Fruit fly (Drosophila melanogaster) whole organism, embryonic: ENCODE data around the gene CG14627.

ENCODE experiments used
- Ada2b ChIP-seq: fragments of 200-800 bp; sonication (Bioruptor generic); IDR thresholded peaks from 2 replicates; pipeline ENCODE4 v1.3.6; 2022; ENCODE audit warnings: missing biosample characterization, missing genetic modification characterization
- Atf-2 ChIP-seq: fragments of 200-800 bp; sonication (Bioruptor generic); optimal IDR thresholded peaks from 2 replicates; lab custom pipeline; 2016; ENCODE audit warnings: missing biosample characterization, missing genetic modification characterization
- Atf6 ChIP-seq: fragments of 200-800 bp; sonication (Bioruptor generic); IDR thresholded peaks from 2 replicates; pipeline ENCODE4 v1.3.6; 2022; ENCODE audit warnings: missing biosample characterization, missing genetic modification characterization
- Bgb ChIP-seq: fragments of 200-800 bp; sonication (Bioruptor generic); IDR thresholded peaks from 2 replicates; pipeline ENCODE4 v1.3.6; 2022; ENCODE audit warnings: missing biosample characterization, missing genetic modification characterization; ENCODE audit not compliant: partially characterized antibody
- CG11247 ChIP-seq: fragments of 200-800 bp; sonication (Bioruptor generic); IDR thresholded peaks from 2 replicates; pipeline ENCODE4 v1.3.6; 2022; ENCODE audit warnings: missing biosample characterization, missing genetic modification characterization
- CG11504 ChIP-seq: fragments of 200-800 bp; sonication (Bioruptor generic); optimal IDR thresholded peaks from 3 replicates; lab custom pipeline; 2019; ENCODE audit warnings: missing biosample characterization, mild to moderate bottlenecking, missing genetic modification characterization, moderate library complexity
- CG12155 ChIP-seq: fragments of 200-800 bp; sonication (Bioruptor generic); optimal IDR thresholded peaks from 3 replicates; lab custom pipeline; 2016; ENCODE audit warnings: missing biosample characterization, missing genetic modification characterization
- CG1233 ChIP-seq: fragments of 200-800 bp; sonication (Bioruptor generic); optimal IDR thresholded peaks from 4 replicates; lab custom pipeline; 2018; ENCODE audit warnings: missing biosample characterization, mild to moderate bottlenecking, missing genetic modification characterization
- CG13296 ChIP-seq: fragments of 200-800 bp; sonication (Bioruptor generic); optimal IDR thresholded peaks from 3 replicates; lab custom pipeline; 2018; ENCODE audit warnings: missing biosample characterization, mild to moderate bottlenecking, missing genetic modification characterization
- CG14860 ChIP-seq: fragments of 200-800 bp; sonication (Bioruptor generic); IDR thresholded peaks from 3 replicates; pipeline ENCODE4 v1.3.6; 2022; ENCODE audit warnings: missing biosample characterization, missing genetic modification characterization; ENCODE audit not compliant: partially characterized antibody
- CG1603 ChIP-seq: fragments of 200-800 bp; sonication (Bioruptor generic); optimal IDR thresholded peaks from 2 replicates; lab custom pipeline; 2019; ENCODE audit warnings: missing biosample characterization, mild to moderate bottlenecking, missing genetic modification characterization, moderate library complexity
- CG16815 ChIP-seq: fragments of 200-800 bp; sonication (Bioruptor generic); optimal IDR thresholded peaks from 3 replicates; lab custom pipeline; 2017; ENCODE audit warnings: missing biosample characterization, mild to moderate bottlenecking, missing genetic modification characterization
- CG18599 ChIP-seq: fragments of 200-800 bp; sonication (Bioruptor generic); optimal IDR thresholded peaks from 3 replicates; lab custom pipeline; 2017; ENCODE audit warnings: missing biosample characterization, missing genetic modification characterization, mild to moderate bottlenecking, moderate library complexity, missing genetic modification reagents
- CG2678 ChIP-seq: fragments of 200-800 bp; sonication (Bioruptor generic); optimal IDR thresholded peaks from 3 replicates; lab custom pipeline; 2019; ENCODE audit warnings: missing biosample characterization, mild to moderate bottlenecking, missing genetic modification characterization, moderate library complexity
- CG30431 ChIP-seq: fragments of 200-800 bp; sonication (Bioruptor generic); optimal IDR thresholded peaks from 2 replicates; lab custom pipeline; 2017; ENCODE audit warnings: missing biosample characterization, missing genetic modification characterization
- CG31224 ChIP-seq: fragments of 200-800 bp; sonication (Bioruptor generic); IDR thresholded peaks from 2 replicates; pipeline ENCODE4 v1.3.6; 2022; ENCODE audit warnings: missing biosample characterization, missing genetic modification characterization
- CG34376 ChIP-seq: fragments of 200-800 bp; sonication (Bioruptor generic); optimal IDR thresholded peaks from 2 replicates; lab custom pipeline; 2018; ENCODE audit warnings: missing biosample characterization, mild to moderate bottlenecking, missing genetic modification characterization
- CG3995 ChIP-seq: fragments of 200-800 bp; sonication (Bioruptor generic); optimal IDR thresholded peaks from 3 replicates; lab custom pipeline; 2016; ENCODE audit warnings: missing biosample characterization, missing genetic modification characterization
- CG4424 ChIP-seq: fragments of 200-800 bp; sonication (Bioruptor generic); optimal IDR thresholded peaks from 3 replicates; lab custom pipeline; 2016; ENCODE audit warnings: missing biosample characterization, missing genetic modification characterization
- CG4617 ChIP-seq: fragments of 200-800 bp; sonication (Bioruptor generic); optimal IDR thresholded peaks from 3 replicates; lab custom pipeline; 2016; ENCODE audit warnings: missing biosample characterization, missing genetic modification characterization, borderline replicate concordance
- CG9215 ChIP-seq: fragments of 200-800 bp; sonication (Bioruptor generic); IDR thresholded peaks from 2 replicates; pipeline ENCODE4 v1.3.6; 2022; ENCODE audit warnings: missing biosample characterization, missing genetic modification characterization
- CG9797 ChIP-seq: fragments of 200-800 bp; sonication (Bioruptor generic); optimal IDR thresholded peaks from 3 replicates; lab custom pipeline; 2018; ENCODE audit warnings: missing biosample characterization, mild to moderate bottlenecking, missing genetic modification characterization
- Hr51 ChIP-seq, 2 experiments: fragments of 200-800 bp; sonication (Bioruptor generic); optimal IDR thresholded peaks; 2 replicates in 1 of 2; 3 replicates in 1 of 2; lab custom pipeline; 2016 to 2018; ENCODE audit warnings: missing biosample characterization in 2 of 2, missing genetic modification characterization in 2 of 2, mild to moderate bottlenecking in 1 of 2, moderate library complexity in 1 of 2
- Med ChIP-seq: fragments of 200-800 bp; sonication (Bioruptor generic); peaks from one replicate; lab custom pipeline; 2016; ENCODE audit warnings: missing biosample characterization, missing genetic modification characterization, mild to moderate bottlenecking, inconsistent platforms, moderate library complexity
- Nf-YA ChIP-seq: fragments of 200-800 bp; sonication (Bioruptor generic); IDR thresholded peaks from 2 replicates; pipeline ENCODE4 v1.3.6; 2022; ENCODE audit warnings: missing biosample characterization, missing genetic modification characterization
- Nf-YC ChIP-seq: fragments of 200-800 bp; optimal IDR thresholded peaks from 3 replicates; lab custom pipeline; 2019; ENCODE audit warnings: missing biosample characterization, mild to moderate bottlenecking, missing genetic modification characterization, moderate library complexity
- NfI ChIP-seq: fragments of 200-800 bp; sonication (Bioruptor generic); optimal IDR thresholded peaks from 3 replicates; lab custom pipeline; 2018; ENCODE audit warnings: missing biosample characterization, mild to moderate bottlenecking, missing genetic modification characterization, moderate library complexity
- TFAM ChIP-seq: fragments of 200-800 bp; sonication (Bioruptor generic); optimal IDR thresholded peaks from 2 replicates; lab custom pipeline; 2017; ENCODE audit warnings: missing biosample characterization, missing genetic modification characterization, inconsistent platforms
- Tbp ChIP-seq: fragments of >200 bp; optimal IDR thresholded peaks from 2 replicates; lab custom pipeline; 2018; ENCODE audit warnings: missing biosample characterization, missing genetic modification characterization
- Xrp1 ChIP-seq: fragments of 200-800 bp; sonication (Bioruptor generic); IDR thresholded peaks from 2 replicates; pipeline ENCODE4 v1.3.6; 2022; ENCODE audit warnings: missing biosample characterization, missing genetic modification characterization
- amos ChIP-seq: fragments of 200-800 bp; sonication (Bioruptor generic); IDR thresholded peaks from 2 replicates; pipeline ENCODE4 v1.3.6; 2022; ENCODE audit warnings: missing biosample characterization, missing genetic modification characterization; ENCODE audit not compliant: partially characterized antibody
- ase ChIP-seq: fragments of 200-800 bp; sonication (Bioruptor generic); IDR thresholded peaks from 3 replicates; pipeline ENCODE4 v1.3.6; 2022; ENCODE audit warnings: missing biosample characterization, missing genetic modification characterization
- caup ChIP-seq: fragments of 200-800 bp; sonication (Bioruptor generic); optimal IDR thresholded peaks from 3 replicates; lab custom pipeline; 2017; ENCODE audit warnings: missing biosample characterization, mild to moderate bottlenecking, missing genetic modification characterization, moderate library complexity; ENCODE audit not compliant: severe bottlenecking
- corto ChIP-seq: fragments of 200-800 bp; sonication (Bioruptor generic); optimal IDR thresholded peaks from 2 replicates; lab custom pipeline; 2016; ENCODE audit warnings: missing biosample characterization, mild to moderate bottlenecking, missing genetic modification characterization, moderate library complexity
- crc ChIP-seq: fragments of 200-800 bp; sonication (Bioruptor generic); optimal IDR thresholded peaks from 2 replicates; lab custom pipeline; 2016; ENCODE audit warnings: missing biosample characterization, missing genetic modification characterization
- dmrt11E ChIP-seq: fragments of 200-800 bp; sonication (Bioruptor generic); optimal IDR thresholded peaks from 3 replicates; lab custom pipeline; 2018; ENCODE audit warnings: missing biosample characterization, mild to moderate bottlenecking, missing genetic modification characterization, moderate library complexity
- dmrt99B ChIP-seq: fragments of 200-800 bp; sonication (Bioruptor generic); optimal IDR thresholded peaks from 2 replicates; lab custom pipeline; 2018; ENCODE audit warnings: missing biosample characterization, mild to moderate bottlenecking, missing genetic modification characterization, moderate library complexity
- dpn ChIP-seq, 2 experiments: fragments of 200-800 bp; sonication (Bioruptor generic); optimal IDR thresholded peaks; 3 replicates each; lab custom pipeline; 2016; ENCODE audit warnings: missing biosample characterization in 2 of 2, missing genetic modification characterization in 2 of 2
- ems ChIP-seq: fragments of 200-800 bp; sonication (Bioruptor generic); optimal IDR thresholded peaks from 3 replicates; lab custom pipeline; 2016; ENCODE audit warnings: missing biosample characterization, missing genetic modification characterization
- ftz-f1 ChIP-seq: fragments of 200-800 bp; sonication (Bioruptor generic); optimal IDR thresholded peaks from 2 replicates; lab custom pipeline; 2016; ENCODE audit warnings: missing biosample characterization, missing genetic modification characterization
- gcm ChIP-seq: fragments of 200-800 bp; sonication (Bioruptor generic); optimal IDR thresholded peaks from 2 replicates; lab custom pipeline; 2019; ENCODE audit warnings: missing biosample characterization, mild to moderate bottlenecking, missing genetic modification characterization, moderate library complexity
- gsb ChIP-seq: fragments of 200-800 bp; sonication (Bioruptor generic); IDR thresholded peaks from 2 replicates; pipeline ENCODE4 v1.3.6; 2022; ENCODE audit warnings: missing biosample characterization, missing genetic modification characterization
- odd ChIP-seq: fragments of 200-800 bp; sonication (Bioruptor generic); optimal IDR thresholded peaks from 2 replicates; lab custom pipeline; 2017; ENCODE audit warnings: missing biosample characterization, mild to moderate bottlenecking, missing genetic modification characterization
- sd ChIP-seq: fragments of 200-800 bp; sonication (Bioruptor generic); optimal IDR thresholded peaks from 3 replicates; lab custom pipeline; 2018; ENCODE audit warnings: missing biosample characterization, mild to moderate bottlenecking, missing genetic modification characterization, moderate library complexity
- tin ChIP-seq: fragments of 200-800 bp; sonication (Bioruptor generic); optimal IDR thresholded peaks from 3 replicates; lab custom pipeline; 2016; ENCODE audit warnings: missing biosample characterization, missing genetic modification characterization
- tll ChIP-seq, 2 experiments: fragments of 200-800 bp in 1 of 2; fragments of >200 bp in 1 of 2; sonication (Bioruptor generic) in 1 of 2; optimal IDR thresholded peaks; 2 replicates each; lab custom pipeline; 2017 to 2019; ENCODE audit warnings: missing biosample characterization in 2 of 2, missing genetic modification characterization in 2 of 2, mild to moderate bottlenecking in 1 of 2, moderate library complexity in 1 of 2
- toy ChIP-seq: fragments of 200-800 bp; sonication (Bioruptor generic); IDR thresholded peaks from 2 replicates; pipeline ENCODE4 v1.3.6; 2022; ENCODE audit warnings: missing biosample characterization, missing genetic modification characterization
- tup ChIP-seq: fragments of 200-800 bp; sonication (Bioruptor generic); optimal IDR thresholded peaks from 2 replicates; lab custom pipeline; 2016; ENCODE audit warnings: missing biosample characterization, mild to moderate bottlenecking, missing genetic modification characterization, moderate library complexity
- vfl ChIP-seq: fragments of 200-800 bp; sonication (Bioruptor generic); optimal IDR thresholded peaks from 2 replicates; lab custom pipeline; 2016; ENCODE audit warnings: missing biosample characterization, missing genetic modification characterization
- wdn ChIP-seq: fragments of 200-800 bp; sonication (Bioruptor generic); IDR thresholded peaks from 2 replicates; pipeline ENCODE4 v1.3.6; 2022; ENCODE audit warnings: missing biosample characterization, missing genetic modification characterization

CG14627 gene

DNA sequence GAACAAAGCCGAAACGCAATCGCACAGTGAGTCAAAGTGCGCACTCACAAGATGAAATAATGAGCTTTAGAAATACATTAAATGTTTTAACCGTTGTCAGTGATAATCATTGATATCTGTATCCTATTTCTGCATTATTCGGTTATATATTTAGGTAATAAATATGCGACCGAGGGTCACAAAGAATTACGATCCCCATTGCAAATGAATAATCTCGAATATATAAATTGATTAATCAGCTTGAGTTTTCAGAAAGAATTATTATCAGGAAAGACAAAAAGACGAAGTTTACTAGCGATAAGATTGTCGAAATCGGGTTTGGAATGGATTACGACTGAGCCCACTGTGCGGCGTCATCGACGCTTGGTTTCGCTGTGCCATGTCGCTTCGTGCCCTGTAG is 10.4 kb upstream of the CG14627 start (continued):
- TF ChIP-seq CG1603 (tag; lab: Kevin White, UChicago) = no peak
- no peak for TF ChIP-seq CG11247 (GFP tag; lab: Robert Waterston, UW)
- peak; percentile 48 for TF ChIP-seq CG1233
- peak; percentile 36; the same call in 1 of the 2 replicates for TF ChIP-seq CG9215
- peak; percentile 12 for TF ChIP-seq Atf-2 (GFP tag; lab: Kevin White, UChicago)
- peak; percentile 54 for TF ChIP-seq dmrt99B (tag; lab: Kevin White, UChicago)
- peak; percentile 79 for TF ChIP-seq CG18599 (GFP tag; lab: Kevin White, UChicago)
- peak; percentile 84 for TF ChIP-seq Med (GFP tag; lab: Kevin White, UChicago)
- no peak for TF ChIP-seq sd (tag; lab: Kevin White, UChicago)
- TF ChIP-seq Xrp1 (GFP tag; lab: Robert Waterston, UW) = no peak; the same call in 1 of the 2 replicates
- TF ChIP-seq CG16815 (GFP tag; lab: Kevin White, UChicago) = peak; percentile 4
- TF ChIP-seq corto (GFP tag; lab: Kevin White, UChicago) = no peak
- TF ChIP-seq tin = no peak
- no peak for TF ChIP-seq CG31224
- no peak for TF ChIP-seq ase (GFP tag; lab: Robert Waterston, UW)
- peak; percentile 2 for TF ChIP-seq crc
- no peak for TF ChIP-seq CG14860 (GFP tag; lab: Robert Waterston, UW)
- peak; percentile 46 for TF ChIP-seq caup (GFP tag; lab: Kevin White, UChicago)
- no peak for TF ChIP-seq Nf-YA (GFP tag; lab: Robert Waterston, UW)
- TF ChIP-seq wdn (GFP tag; lab: Robert Waterston, UW) = no peak
- peak; percentile 44 for TF ChIP-seq CG4424
- TF ChIP-seq amos (GFP tag; lab: Robert Waterston, UW) = no peak
- TF ChIP-seq Ada2b (GFP tag; lab: Robert Waterston, UW) = peak; percentile 40; the same call in 1 of the 2 replicates
- peak; percentile 47 for TF ChIP-seq CG34376
- TF ChIP-seq ftz-f1 (GFP tag; lab: Kevin White, UChicago) = no peak
- TF ChIP-seq CG3995 (GFP tag; lab: Kevin White, UChicago) = no peak
- peak in 1 of 2 experiments; percentile 73 for TF ChIP-seq Hr51 (GFP tag; optimal IDR thresholded peaks at IDR 0.05; lab: Kevin White, UChicago)
- TF ChIP-seq vfl = peak; percentile 8
- TF ChIP-seq tll (GFP tag; optimal IDR thresholded peaks at IDR 0.05; lab: Kevin White, UChicago) = no peak
- TF ChIP-seq CG12155 (GFP tag; lab: Kevin White, UChicago) = peak; percentile 24
- peak; percentile 23 for TF ChIP-seq Nf-YC (tag; lab: Kevin White, UChicago)
- peak; percentile 70 for TF ChIP-seq CG13296 (GFP tag; lab: Kevin White, UChicago)
- peak; percentile 47 for TF ChIP-seq NfI
- TF ChIP-seq dpn (GFP tag; optimal IDR thresholded peaks at IDR 0.05; lab: Kevin White, UChicago) = peak; percentile 33 to 38
- TF ChIP-seq CG9797 = no peak
- no peak for TF ChIP-seq odd
- no peak for TF ChIP-seq TFAM (GFP tag; lab: Kevin White, UChicago)
- TF ChIP-seq CG11504 (tag; lab: Kevin White, UChicago) = peak; percentile 71
- no peak for TF ChIP-seq Bgb
- no peak for TF ChIP-seq tup (GFP tag; lab: Kevin White, UChicago)
- TF ChIP-seq gsb = 0 out of 2 replicates have a peak, but pooled peaks have one; percentile 11
- no peak for TF ChIP-seq CG30431 (GFP tag; lab: Kevin White, UChicago)
- no peak for TF ChIP-seq Tbp
- peak; percentile 76 for TF ChIP-seq CG2678
- TF ChIP-seq gcm (GFP tag; lab: Kevin White, UChicago) = no peak
- TF ChIP-seq dmrt11E (tag; lab: Kevin White, UChicago) = peak; percentile 27
- no peak for TF ChIP-seq toy
- peak; percentile 17 for TF ChIP-seq ems
- TF ChIP-seq CG4617 (GFP tag; lab: Kevin White, UChicago) = no peak
- peak; percentile 57 for TF ChIP-seq Atf6 (GFP tag; lab: Robert Waterston, UW)
